Worm (Caenorhabditis elegans) whole organism, late embryonic: Measurements from ENCODE around the gene klp-6.

Source experiments
- ama-1 ChIP-seq: fragments of 150-350 bp; optimal IDR thresholded peaks from 2 replicates; lab custom pipeline; 2014
- elt-2 ChIP-seq: sonication (generic microtip); optimal IDR thresholded peaks from 2 replicates; lab custom pipeline; 2016; ENCODE audit warnings: missing genetic modification reagents, missing genetic modification characterization, missing compliant biosample characterization
- hlh-30 ChIP-seq: sonication (generic microtip); optimal IDR thresholded peaks from 2 replicates; lab custom pipeline; 2017; ENCODE audit warnings: antibody characterized with exemption, missing genetic modification characterization, missing compliant biosample characterization; ENCODE audit not compliant: insufficient read depth
- hlh-8 ChIP-seq: sonication (generic microtip); optimal IDR thresholded peaks from 2 replicates; lab custom pipeline; 2016; ENCODE audit warnings: missing genotype, missing genetic modification characterization, missing compliant biosample characterization
- mec-3 ChIP-seq: sonication (generic microtip); optimal IDR thresholded peaks from 2 replicates; lab custom pipeline; 2016; ENCODE audit warnings: borderline replicate concordance, missing genetic modification characterization, missing compliant biosample characterization
- nhr-11 ChIP-seq: fragments of 150-350 bp; optimal IDR thresholded peaks from 2 replicates; lab custom pipeline; 2014; ENCODE audit warnings: missing biosample characterization, missing genetic modification characterization
- odd-2 ChIP-seq: sonication (generic microtip); optimal IDR thresholded peaks from 2 replicates; lab custom pipeline; 2017; ENCODE audit warnings: antibody characterized with exemption, mild to moderate bottlenecking, missing genetic modification characterization, missing compliant biosample characterization
- pax-1 ChIP-seq: fragments of 150-350 bp; optimal IDR thresholded peaks from 2 replicates; lab custom pipeline; 2014; ENCODE audit warnings: missing biosample characterization, missing genetic modification characterization
- rnt-1 ChIP-seq: sonication (generic microtip); optimal IDR thresholded peaks from 2 replicates; lab custom pipeline; 2016; ENCODE audit warnings: missing genetic modification characterization, missing compliant biosample characterization
- sdc-2 ChIP-seq: sonication (generic microtip); optimal IDR thresholded peaks from 2 replicates; lab custom pipeline; 2016; ENCODE audit warnings: missing genotype, missing genetic modification characterization, missing compliant biosample characterization
- sox-4 ChIP-seq: sonication (generic microtip); optimal IDR thresholded peaks from 2 replicates; lab custom pipeline; 2017; ENCODE audit warnings: mild to moderate bottlenecking, missing genetic modification characterization, inconsistent platforms, missing compliant biosample characterization
- tbx-2 ChIP-seq: sonication (generic microtip); optimal IDR thresholded peaks from 2 replicates; lab custom pipeline; 2016; ENCODE audit warnings: missing genetic modification characterization, missing compliant biosample characterization

DNA sequence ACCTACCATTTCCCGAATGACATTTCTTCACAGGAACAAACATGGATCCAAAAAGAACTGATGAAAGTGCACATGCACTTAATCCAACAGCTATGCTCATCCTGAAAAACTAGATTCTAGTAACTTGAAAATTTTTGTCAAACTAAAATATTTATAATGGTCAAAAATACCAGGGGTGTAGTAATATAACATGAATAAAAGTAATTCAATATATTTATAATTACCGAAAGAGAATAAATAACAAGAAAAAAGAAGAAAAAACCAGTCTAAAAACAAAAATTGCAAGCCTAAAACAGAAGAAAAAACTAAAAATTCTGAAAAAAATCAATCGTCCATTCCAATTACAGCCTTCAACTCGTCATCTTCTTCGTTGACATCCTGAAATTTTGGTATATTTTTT is 26.1 kb upstream of the klp-6 start, which contains the start of gene R144.6:
- TF ChIP-seq nhr-11, result no peak
- TF ChIP-seq mec-3, result no peak
- TF ChIP-seq sdc-2 (tag; lab: Kevin White, UChicago), result no peak
- TF ChIP-seq sox-4 (tag; lab: Kevin White, UChicago), result no peak
- no peak for TF ChIP-seq pax-1
- TF ChIP-seq tbx-2, result no peak
- no peak for TF ChIP-seq elt-2 (tag; lab: Kevin White, UChicago)
- no peak for TF ChIP-seq hlh-30 (tag; lab: Kevin White, UChicago)
- TF ChIP-seq hlh-8 (tag; lab: Kevin White, UChicago), result no peak
- no peak for TF ChIP-seq odd-2
- TF ChIP-seq rnt-1, result no peak
- TF ChIP-seq ama-1 (lab: Kevin White, UChicago), result no peak
